Worm (Caenorhabditis elegans) whole organism, L3 larva: ENCODE data around the gene F56H11.2.

Experiments
- ceh-82 ChIP-seq: fragments of 150-350 bp; optimal IDR thresholded peaks from 2 replicates; lab custom pipeline; 2014; ENCODE audit warnings: missing biosample characterization, missing genetic modification characterization
- egl-27 ChIP-seq: sonication (generic microtip); optimal IDR thresholded peaks from 4 replicates; lab custom pipeline; 2017; ENCODE audit warnings: missing biosample characterization, missing genetic modification reagents, missing genetic modification characterization
- lin-39 ChIP-seq: fragments of 150-350 bp; optimal IDR thresholded peaks from 2 replicates; lab custom pipeline; 2018; ENCODE audit warnings: missing biosample characterization, missing genetic modification reagents, missing genetic modification characterization
- mdl-1 ChIP-seq: fragments of 150-350 bp; optimal IDR thresholded peaks from 2 replicates; lab custom pipeline; 2014; ENCODE audit warnings: missing biosample characterization, missing genetic modification characterization
- nhr-11 ChIP-seq: fragments of 150-350 bp; optimal IDR thresholded peaks from 2 replicates; lab custom pipeline; 2014; ENCODE audit warnings: missing biosample characterization, missing genetic modification characterization
- nhr-23 ChIP-seq: fragments of 150-350 bp; optimal IDR thresholded peaks from 2 replicates; lab custom pipeline; 2014; ENCODE audit warnings: missing biosample characterization, missing genetic modification reagents, missing genetic modification characterization
- nhr-237 ChIP-seq: fragments of 150-350 bp; optimal IDR thresholded peaks from 2 replicates; lab custom pipeline; 2014; ENCODE audit warnings: missing biosample characterization, missing genetic modification characterization

ce11 chrIV:9500100-9500499 is 32.9 kb downstream of the F56H11.2 start, which contains the start of gene ugt-21:
- TF ChIP-seq egl-27 = no peak
- TF ChIP-seq mdl-1 (tag; lab: Kevin White, UChicago) = no peak
- no peak for TF ChIP-seq nhr-23 (tag; lab: Kevin White, UChicago)
- no peak for TF ChIP-seq ceh-82 (tag; lab: Kevin White, UChicago)
- no peak for TF ChIP-seq nhr-11 (tag; lab: Kevin White, UChicago)
- TF ChIP-seq nhr-237 = no peak
- no peak for TF ChIP-seq lin-39
